Fruit fly (Drosophila melanogaster) whole organism, embryonic: ENCODE data around the gene CG15894.
A peak's percentile ranks its signal among the peaks of the same experiment; 100 is the strongest.

ENCODE experiments used
- Awh ChIP-seq: fragments of 200-800 bp; sonication (Bioruptor generic); IDR thresholded peaks from 2 replicates; pipeline ENCODE4, ENCODE4 v1.3.6; 2022; ENCODE audit warnings: missing biosample characterization, missing genetic modification characterization
- B-H2 ChIP-seq: fragments of 200-800 bp; sonication (Bioruptor generic); optimal IDR thresholded peaks from 2 replicates; lab custom pipeline; 2018; ENCODE audit warnings: missing biosample characterization, mild to moderate bottlenecking, missing genetic modification characterization
- CG10431 ChIP-seq: fragments of 200-800 bp; sonication (Bioruptor generic); optimal IDR thresholded peaks from 3 replicates; lab custom pipeline; 2018; ENCODE audit warnings: missing biosample characterization, mild to moderate bottlenecking, missing genetic modification characterization
- CG11247 ChIP-seq: fragments of 200-800 bp; sonication (Bioruptor generic); IDR thresholded peaks from 2 replicates; pipeline ENCODE4 v1.3.6; 2022; ENCODE audit warnings: missing biosample characterization, missing genetic modification characterization
- CG11504 ChIP-seq: fragments of 200-800 bp; sonication (Bioruptor generic); optimal IDR thresholded peaks from 3 replicates; lab custom pipeline; 2019; ENCODE audit warnings: missing biosample characterization, mild to moderate bottlenecking, missing genetic modification characterization, moderate library complexity
- CG12236 ChIP-seq: fragments of 200-800 bp; sonication (Bioruptor generic); optimal IDR thresholded peaks from 2 replicates; lab custom pipeline; 2016; ENCODE audit warnings: missing biosample characterization, missing genetic modification characterization
- CG12659 ChIP-seq: fragments of 200-800 bp; sonication (Bioruptor generic); optimal IDR thresholded peaks from 3 replicates; lab custom pipeline; 2017; ENCODE audit warnings: mild to moderate bottlenecking, missing biosample characterization, missing genetic modification reagents, missing genetic modification characterization
- CG13287 ChIP-seq: fragments of 200-800 bp; sonication (Bioruptor generic); IDR thresholded peaks from 2 replicates; pipeline ENCODE4 v1.3.6; 2022; ENCODE audit warnings: missing biosample characterization, missing genetic modification characterization; ENCODE audit not compliant: partially characterized antibody
- CG16863 ChIP-seq: fragments of 200-800 bp; sonication (Bioruptor generic); optimal IDR thresholded peaks from 3 replicates; lab custom pipeline; 2016; ENCODE audit warnings: missing biosample characterization, missing genetic modification characterization
- CG17829 ChIP-seq: fragments of 200-800 bp; optimal IDR thresholded peaks from 2 replicates; lab custom pipeline; 2019; ENCODE audit warnings: missing biosample characterization, mild to moderate bottlenecking, missing genetic modification characterization, moderate library complexity
- CG2678 ChIP-seq: fragments of 200-800 bp; sonication (Bioruptor generic); optimal IDR thresholded peaks from 3 replicates; lab custom pipeline; 2019; ENCODE audit warnings: missing biosample characterization, mild to moderate bottlenecking, missing genetic modification characterization, moderate library complexity
- CG30403 ChIP-seq: fragments of 200-800 bp; sonication (Bioruptor generic); optimal IDR thresholded peaks from 3 replicates; lab custom pipeline; 2016; ENCODE audit warnings: missing biosample characterization, missing genetic modification characterization
- CG3838 ChIP-seq: fragments of 200-800 bp; sonication (Bioruptor generic); optimal IDR thresholded peaks from 3 replicates; lab custom pipeline; 2016; ENCODE audit warnings: missing biosample characterization, missing genetic modification characterization
- CG3847 ChIP-seq: fragments of 200-800 bp; sonication (Bioruptor generic); IDR thresholded peaks from 2 replicates; pipeline ENCODE4 v1.3.6; 2022; ENCODE audit warnings: missing biosample characterization, missing genetic modification characterization
- CG6689 ChIP-seq: fragments of 200-800 bp; sonication (Bioruptor generic); IDR thresholded peaks from 2 replicates; pipeline ENCODE4 v1.3.6; 2022; ENCODE audit warnings: missing biosample characterization, missing genetic modification characterization
- CG7556 ChIP-seq: fragments of 200-800 bp; sonication (Bioruptor generic); optimal IDR thresholded peaks from 2 replicates; lab custom pipeline; 2017; ENCODE audit warnings: missing biosample characterization, mild to moderate bottlenecking, missing genetic modification characterization
- CG7963 ChIP-seq: fragments of 200-800 bp; sonication (Bioruptor generic); IDR thresholded peaks from 3 replicates; pipeline ENCODE4 v1.3.6; 2022; ENCODE audit warnings: missing biosample characterization, missing genetic modification characterization; ENCODE audit not compliant: partially characterized antibody
- CG8359 ChIP-seq: fragments of 200-800 bp; sonication (Bioruptor generic); optimal IDR thresholded peaks from 2 replicates; lab custom pipeline; 2017; ENCODE audit warnings: missing biosample characterization, mild to moderate bottlenecking, missing genetic modification characterization, borderline replicate concordance
- CG8765 ChIP-seq: fragments of 200-800 bp; sonication (Bioruptor generic); IDR thresholded peaks from 2 replicates; pipeline ENCODE4 v1.3.6; 2022; ENCODE audit warnings: missing biosample characterization, missing genetic modification characterization
- CG8924 ChIP-seq: fragments of 200-800 bp; optimal IDR thresholded peaks from 3 replicates; lab custom pipeline; 2019; ENCODE audit warnings: missing biosample characterization, mild to moderate bottlenecking, missing genetic modification characterization, moderate library complexity
- CG8944 ChIP-seq: fragments of 200-800 bp; sonication (Bioruptor generic); optimal IDR thresholded peaks from 3 replicates; lab custom pipeline; 2016; ENCODE audit warnings: missing biosample characterization, missing genetic modification characterization
- CG9797 ChIP-seq: fragments of 200-800 bp; sonication (Bioruptor generic); optimal IDR thresholded peaks from 3 replicates; lab custom pipeline; 2018; ENCODE audit warnings: missing biosample characterization, mild to moderate bottlenecking, missing genetic modification characterization
- CoRest ChIP-seq: fragments of 200-800 bp; sonication (Bioruptor generic); optimal IDR thresholded peaks from 3 replicates; lab custom pipeline; 2018; ENCODE audit warnings: missing biosample characterization, mild to moderate bottlenecking, missing genetic modification characterization, moderate library complexity
- Doc2 ChIP-seq: fragments of 200-800 bp; sonication (Bioruptor generic); IDR thresholded peaks from 2 replicates; pipeline ENCODE4 v1.3.6; 2022; ENCODE audit warnings: missing biosample characterization, missing genetic modification characterization
- Fer1 ChIP-seq: fragments of 200-800 bp; sonication (Bioruptor generic); optimal IDR thresholded peaks from 2 replicates; lab custom pipeline; 2017; ENCODE audit warnings: missing biosample characterization, mild to moderate bottlenecking, missing genetic modification characterization
- H15 ChIP-seq: fragments of 200-800 bp; sonication (Bioruptor generic); IDR thresholded peaks from 3 replicates; pipeline ENCODE4 v1.3.6; 2022; ENCODE audit warnings: missing biosample characterization, missing genetic modification characterization
- HHEX ChIP-seq: fragments of 200-800 bp; sonication (Bioruptor generic); optimal IDR thresholded peaks from 3 replicates; lab custom pipeline; 2017; ENCODE audit warnings: missing biosample characterization, mild to moderate bottlenecking, missing genetic modification characterization, missing genetic modification reagents
- Hand ChIP-seq: fragments of 200-800 bp; sonication (Bioruptor generic); optimal IDR thresholded peaks from 2 replicates; lab custom pipeline; 2017; ENCODE audit warnings: mild to moderate bottlenecking, missing biosample characterization, missing genetic modification reagents, missing genetic modification characterization
- Hr3 ChIP-seq: fragments of 200-800 bp; sonication (Bioruptor generic); optimal IDR thresholded peaks from 3 replicates; lab custom pipeline; 2016; ENCODE audit warnings: missing biosample characterization, missing genetic modification characterization
- Hr39 ChIP-seq: fragments of >200 bp; optimal IDR thresholded peaks from 2 replicates; lab custom pipeline; 2017
- Max ChIP-seq: fragments of 200-800 bp; sonication (Bioruptor generic); optimal IDR thresholded peaks from 2 replicates; lab custom pipeline; 2016; ENCODE audit warnings: missing biosample characterization, mild to moderate bottlenecking, missing genetic modification characterization
- Meics ChIP-seq: fragments of 200-800 bp; sonication (Bioruptor generic); optimal IDR thresholded peaks from 2 replicates; lab custom pipeline; 2017; ENCODE audit warnings: missing biosample characterization, mild to moderate bottlenecking, missing genetic modification characterization
- Neu2 ChIP-seq: fragments of 200-800 bp; sonication (Bioruptor generic); optimal IDR thresholded peaks from 3 replicates; lab custom pipeline; 2016; ENCODE audit warnings: missing biosample characterization, missing genetic modification characterization, borderline replicate concordance
- Sin3A ChIP-seq: fragments of >200 bp; optimal IDR thresholded peaks from 2 replicates; lab custom pipeline; 2018
- Stat92E ChIP-seq, 3 experiments: fragments of >200 bp in 2 of 3; fragments of 200-800 bp in 1 of 3; sonication (Bioruptor generic) in 1 of 3; optimal IDR thresholded peaks; 2 replicates each; lab custom pipeline; 2017 to 2019; ENCODE audit warnings: missing biosample characterization in 3 of 3, missing genetic modification characterization in 3 of 3, mild to moderate bottlenecking in 1 of 3, moderate library complexity in 1 of 3
- Xrp1 ChIP-seq: fragments of 200-800 bp; sonication (Bioruptor generic); IDR thresholded peaks from 2 replicates; pipeline ENCODE4 v1.3.6; 2022; ENCODE audit warnings: missing biosample characterization, missing genetic modification characterization
- ab ChIP-seq: fragments of 200-800 bp; sonication (Bioruptor generic); optimal IDR thresholded peaks from 2 replicates; lab custom pipeline; 2016; ENCODE audit warnings: missing biosample characterization, missing genetic modification characterization
- bcd ChIP-seq: fragments of 200-800 bp; sonication (Bioruptor generic); optimal IDR thresholded peaks from 2 replicates; lab custom pipeline; 2017; ENCODE audit warnings: missing biosample characterization, mild to moderate bottlenecking, missing genetic modification characterization
- br ChIP-seq: fragments of >200 bp; optimal IDR thresholded peaks from 2 replicates; lab custom pipeline; 2017
- chm ChIP-seq: fragments of 200-800 bp; sonication (Bioruptor generic); IDR thresholded peaks from 2 replicates; pipeline ENCODE4 v1.3.6; 2022; ENCODE audit warnings: missing biosample characterization, missing genetic modification characterization
- dan ChIP-seq: fragments of 200-800 bp; sonication (Bioruptor generic); IDR thresholded peaks from 2 replicates; pipeline ENCODE4 v1.3.6; 2022; ENCODE audit warnings: missing biosample characterization, missing genetic modification characterization
- exex ChIP-seq: fragments of 200-800 bp; sonication (Bioruptor generic); optimal IDR thresholded peaks from 4 replicates; lab custom pipeline; 2018; ENCODE audit warnings: missing biosample characterization, mild to moderate bottlenecking, missing genetic modification characterization, moderate library complexity
- eyg ChIP-seq: fragments of 200-800 bp; sonication (Bioruptor generic); optimal IDR thresholded peaks from 3 replicates; lab custom pipeline; 2016; ENCODE audit warnings: missing biosample characterization, missing genetic modification characterization
- grau ChIP-seq: fragments of 200-800 bp; optimal IDR thresholded peaks from 3 replicates; lab custom pipeline; 2019; ENCODE audit warnings: missing biosample characterization, mild to moderate bottlenecking, missing genetic modification characterization, moderate library complexity
- gt ChIP-seq: fragments of 200-800 bp; sonication (Bioruptor generic); IDR thresholded peaks from 2 replicates; pipeline ENCODE4 v1.3.6; 2022; ENCODE audit warnings: missing biosample characterization, missing genetic modification characterization
- jing ChIP-seq: fragments of 200-800 bp; sonication (Bioruptor generic); optimal IDR thresholded peaks from 2 replicates; lab custom pipeline; 2018; ENCODE audit warnings: missing biosample characterization, mild to moderate bottlenecking, missing genetic modification characterization
- kah ChIP-seq: fragments of 200-800 bp; sonication (Bioruptor generic); optimal IDR thresholded peaks from 2 replicates; lab custom pipeline; 2018; ENCODE audit warnings: missing biosample characterization, mild to moderate bottlenecking, missing genetic modification characterization
- odd ChIP-seq: fragments of 200-800 bp; sonication (Bioruptor generic); optimal IDR thresholded peaks from 2 replicates; lab custom pipeline; 2017; ENCODE audit warnings: missing biosample characterization, mild to moderate bottlenecking, missing genetic modification characterization
- org-1 ChIP-seq: fragments of 200-800 bp; sonication (Bioruptor generic); optimal IDR thresholded peaks from 2 replicates; lab custom pipeline; 2017; ENCODE audit warnings: missing biosample characterization, missing genetic modification characterization
- ro ChIP-seq: fragments of 200-800 bp; sonication (Bioruptor generic); IDR thresholded peaks from 2 replicates; pipeline ENCODE4 v1.3.6; 2022; ENCODE audit warnings: missing biosample characterization, missing genetic modification characterization
- salm ChIP-seq: fragments of 200-800 bp; sonication (Bioruptor generic); optimal IDR thresholded peaks from 2 replicates; lab custom pipeline; 2018; ENCODE audit warnings: missing biosample characterization, mild to moderate bottlenecking, missing genetic modification characterization
- tx ChIP-seq: fragments of 200-800 bp; sonication (Bioruptor generic); optimal IDR thresholded peaks from 2 replicates; lab custom pipeline; 2016; ENCODE audit warnings: missing biosample characterization, missing genetic modification characterization
- unc-4 ChIP-seq: fragments of 200-800 bp; sonication (Bioruptor generic); IDR thresholded peaks from 2 replicates; pipeline ENCODE4 v1.3.6; 2022; ENCODE audit warnings: missing biosample characterization, missing genetic modification characterization; ENCODE audit not compliant: partially characterized antibody

The CG15894 gene

dm6 chrX:6310408-6310807, 1.4 kb downstream of the CG15894 start (continued):
- no peak for TF ChIP-seq CG3838
- no peak for TF ChIP-seq br (lab: Kevin White, UChicago)
- TF ChIP-seq CG12659: no peak
- peak; percentile 22 for TF ChIP-seq Fer1 (GFP tag; lab: Kevin White, UChicago)
- no peak for TF ChIP-seq CG12236
- 0 out of 2 replicates have a peak, but pooled peaks have one; percentile 21 for TF ChIP-seq Xrp1 (GFP tag; lab: Robert Waterston, UW)
- no peak for TF ChIP-seq Hr39 (lab: Kevin White, UChicago)
- no peak for TF ChIP-seq tx (GFP tag; lab: Kevin White, UChicago)
- no peak for TF ChIP-seq dan (GFP tag; lab: Robert Waterston, UW)
- TF ChIP-seq CG17829 (tag; lab: Kevin White, UChicago): no peak
- no peak for TF ChIP-seq CG8765 (GFP tag; lab: Robert Waterston, UW)
- TF ChIP-seq CG9797 (GFP tag; lab: Kevin White, UChicago): no peak
- no peak for TF ChIP-seq Doc2
- TF ChIP-seq org-1: no peak
- TF ChIP-seq salm (tag; lab: Kevin White, UChicago): no peak
- no peak for TF ChIP-seq Neu2 (GFP tag; lab: Kevin White, UChicago)
- no peak for TF ChIP-seq CG7963 (GFP tag; lab: Robert Waterston, UW)
- TF ChIP-seq ab: no peak
- TF ChIP-seq Hr3 (GFP tag; lab: Kevin White, UChicago): no peak
- TF ChIP-seq Sin3A (lab: Kevin White, UChicago): no peak
- no peak for TF ChIP-seq CG8924 (tag; lab: Kevin White, UChicago)
- no peak for TF ChIP-seq Stat92E (GFP tag; optimal IDR thresholded peaks at IDR 0.05; lab: Kevin White, UChicago)
- TF ChIP-seq CG13287 (GFP tag; lab: Robert Waterston, UW): no peak
- TF ChIP-seq CG3847 (GFP tag; lab: Robert Waterston, UW): no peak
- TF ChIP-seq chm: no peak
- TF ChIP-seq B-H2 (GFP tag; lab: Kevin White, UChicago): no peak
- no peak for TF ChIP-seq Max (GFP tag; lab: Kevin White, UChicago)
- no peak for TF ChIP-seq CG11247 (GFP tag; lab: Robert Waterston, UW)
- no peak for TF ChIP-seq odd
- TF ChIP-seq CG2678 (tag; lab: Kevin White, UChicago): peak; percentile 47
- TF ChIP-seq eyg (GFP tag; lab: Kevin White, UChicago): no peak
- 0 out of 2 replicates have a peak, but pooled peaks have one; percentile 14 for TF ChIP-seq CG6689
- TF ChIP-seq CoRest (tag; lab: Kevin White, UChicago): no peak
- TF ChIP-seq Awh: no peak
- TF ChIP-seq CG8359 (GFP tag; lab: Kevin White, UChicago): no peak
- TF ChIP-seq kah (GFP tag; lab: Kevin White, UChicago): no peak
- TF ChIP-seq grau (tag; lab: Kevin White, UChicago): peak; percentile 31
- TF ChIP-seq Hand: no peak
- no peak for TF ChIP-seq CG16863
- no peak for TF ChIP-seq bcd (GFP tag; lab: Kevin White, UChicago)
- TF ChIP-seq CG30403 (GFP tag; lab: Kevin White, UChicago): peak; percentile 14
- no peak for TF ChIP-seq gt (GFP tag; lab: Robert Waterston, UW)
- no peak for TF ChIP-seq unc-4 (GFP tag; lab: Robert Waterston, UW)
- TF ChIP-seq CG11504: peak; percentile 51
- TF ChIP-seq jing (GFP tag; lab: Kevin White, UChicago): no peak
- no peak for TF ChIP-seq HHEX (GFP tag; lab: Kevin White, UChicago)
- TF ChIP-seq CG10431 (GFP tag; lab: Kevin White, UChicago): no peak
- TF ChIP-seq CG7556: peak; percentile 13
- no peak for TF ChIP-seq CG8944 (GFP tag; lab: Kevin White, UChicago)
- no peak for TF ChIP-seq H15
- peak; percentile 12 for TF ChIP-seq Meics (GFP tag; lab: Kevin White, UChicago)
- TF ChIP-seq ro (GFP tag; lab: Robert Waterston, UW): no peak
- no peak for TF ChIP-seq exex (tag; lab: Kevin White, UChicago)
